Fruit fly (Drosophila melanogaster) whole organism, embryonic: ENCODE results near the gene CG13667.

Source experiments
- Adf1 ChIP-seq: fragments of 200-800 bp; sonication (Bioruptor generic); IDR thresholded peaks from 2 replicates; pipeline ENCODE4 v1.3.6; 2022; ENCODE audit warnings: missing biosample characterization, missing genetic modification characterization
- Aef1 ChIP-seq: fragments of 200-800 bp; sonication (Bioruptor generic); IDR thresholded peaks from 3 replicates; pipeline ENCODE4 v1.3.6; 2022; ENCODE audit warnings: missing biosample characterization, missing genetic modification characterization
- Antp ChIP-seq: fragments of 200-800 bp; sonication (Bioruptor generic); optimal IDR thresholded peaks from 3 replicates; lab custom pipeline; 2016; ENCODE audit warnings: missing biosample characterization, missing genetic modification characterization
- Bgb ChIP-seq: fragments of 200-800 bp; sonication (Bioruptor generic); IDR thresholded peaks from 2 replicates; pipeline ENCODE4 v1.3.6; 2022; ENCODE audit warnings: missing biosample characterization, missing genetic modification characterization; ENCODE audit not compliant: partially characterized antibody
- CG1024 ChIP-seq: fragments of 200-800 bp; sonication (Bioruptor generic); IDR thresholded peaks from 2 replicates; pipeline ENCODE4 v1.3.6; 2022; ENCODE audit warnings: missing biosample characterization, missing genetic modification characterization
- CG11247 ChIP-seq: fragments of 200-800 bp; sonication (Bioruptor generic); IDR thresholded peaks from 2 replicates; pipeline ENCODE4 v1.3.6; 2022; ENCODE audit warnings: missing biosample characterization, missing genetic modification characterization
- CG11695 ChIP-seq: fragments of 200-800 bp; sonication (Bioruptor generic); IDR thresholded peaks from 3 replicates; pipeline ENCODE4 v1.3.6; 2022; ENCODE audit warnings: missing biosample characterization, missing genetic modification characterization
- CG15696 ChIP-seq: fragments of 200-800 bp; sonication (Bioruptor generic); optimal IDR thresholded peaks from 2 replicates; lab custom pipeline; 2019; ENCODE audit warnings: missing biosample characterization, mild to moderate bottlenecking, missing genetic modification characterization, moderate library complexity
- CG17385 ChIP-seq: fragments of 200-800 bp; sonication (Bioruptor generic); optimal IDR thresholded peaks from 3 replicates; lab custom pipeline; 2018; ENCODE audit warnings: missing biosample characterization, mild to moderate bottlenecking, missing genetic modification characterization
- CG2199 ChIP-seq: fragments of 200-800 bp; sonication (Bioruptor generic); IDR thresholded peaks from 3 replicates; pipeline ENCODE4 v1.3.6; 2022; ENCODE audit warnings: missing biosample characterization, missing genetic modification characterization
- CG32767 ChIP-seq: fragments of 200-800 bp; sonication (Bioruptor generic); IDR thresholded peaks from 2 replicates; pipeline ENCODE4 v1.3.6; 2022; ENCODE audit warnings: missing biosample characterization, missing genetic modification characterization
- CG34422 ChIP-seq: fragments of 200-800 bp; sonication (Bioruptor generic); IDR thresholded peaks from 3 replicates; pipeline ENCODE4 v1.3.6; 2022; ENCODE audit warnings: missing biosample characterization, missing genetic modification characterization
- CG4360 ChIP-seq: fragments of 200-800 bp; sonication (Bioruptor generic); IDR thresholded peaks from 2 replicates; pipeline ENCODE4 v1.3.6; 2022; ENCODE audit warnings: missing biosample characterization, missing genetic modification characterization
- CG9215 ChIP-seq: fragments of 200-800 bp; sonication (Bioruptor generic); IDR thresholded peaks from 2 replicates; pipeline ENCODE4 v1.3.6; 2022; ENCODE audit warnings: missing biosample characterization, missing genetic modification characterization
- Dbx ChIP-seq: fragments of 200-800 bp; sonication (Bioruptor generic); IDR thresholded peaks from 3 replicates; pipeline ENCODE4 v1.3.6; 2022; ENCODE audit warnings: missing biosample characterization, missing genetic modification characterization
- Dek ChIP-seq: fragments of 200-800 bp; sonication (Bioruptor generic); optimal IDR thresholded peaks from 3 replicates; lab custom pipeline; 2019; ENCODE audit warnings: missing biosample characterization, mild to moderate bottlenecking, missing genetic modification characterization, moderate library complexity
- HLHmδ ChIP-seq: fragments of 200-800 bp; sonication (Bioruptor generic); optimal IDR thresholded peaks from 2 replicates; lab custom pipeline; 2018; ENCODE audit warnings: missing biosample characterization, mild to moderate bottlenecking, missing genetic modification characterization, moderate library complexity
- Hey ChIP-seq: fragments of 200-800 bp; sonication (Bioruptor generic); optimal IDR thresholded peaks from 3 replicates; lab custom pipeline; 2018; ENCODE audit warnings: missing biosample characterization, mild to moderate bottlenecking, missing genetic modification characterization
- MBD-R2 ChIP-seq: fragments of 200-800 bp; sonication (Bioruptor generic); IDR thresholded peaks from 2 replicates; pipeline ENCODE4 v1.3.6; 2022; ENCODE audit warnings: missing biosample characterization, missing genetic modification characterization
- MESR4 ChIP-seq: fragments of 200-800 bp; sonication (Bioruptor generic); optimal IDR thresholded peaks from 2 replicates; lab custom pipeline; 2018; ENCODE audit warnings: missing biosample characterization, mild to moderate bottlenecking, missing genetic modification characterization, moderate library complexity
- NK7.1 ChIP-seq: fragments of 200-800 bp; sonication (Bioruptor generic); optimal IDR thresholded peaks from 3 replicates; lab custom pipeline; 2016; ENCODE audit warnings: missing biosample characterization, missing genetic modification characterization
- Poxn ChIP-seq: fragments of 200-800 bp; sonication (Bioruptor generic); IDR thresholded peaks from 2 replicates; pipeline ENCODE4 v1.3.6; 2022; ENCODE audit warnings: missing biosample characterization, missing genetic modification characterization
- amos ChIP-seq: fragments of 200-800 bp; sonication (Bioruptor generic); IDR thresholded peaks from 2 replicates; pipeline ENCODE4 v1.3.6; 2022; ENCODE audit warnings: missing biosample characterization, missing genetic modification characterization; ENCODE audit not compliant: partially characterized antibody
- bcd ChIP-seq: fragments of 200-800 bp; sonication (Bioruptor generic); optimal IDR thresholded peaks from 2 replicates; lab custom pipeline; 2017; ENCODE audit warnings: missing biosample characterization, mild to moderate bottlenecking, missing genetic modification characterization
- chm ChIP-seq: fragments of 200-800 bp; sonication (Bioruptor generic); IDR thresholded peaks from 2 replicates; pipeline ENCODE4 v1.3.6; 2022; ENCODE audit warnings: missing biosample characterization, missing genetic modification characterization
- crol ChIP-seq: fragments of 200-800 bp; sonication (Bioruptor generic); IDR thresholded peaks from 2 replicates; pipeline ENCODE4 v1.3.6; 2022; ENCODE audit warnings: missing biosample characterization, missing genetic modification characterization
- gfzf ChIP-seq: fragments of 200-800 bp; sonication (Bioruptor generic); optimal IDR thresholded peaks from 2 replicates; lab custom pipeline; 2016; ENCODE audit warnings: missing biosample characterization, mild to moderate bottlenecking, missing genetic modification characterization, moderate library complexity
- hkb ChIP-seq, 2 experiments: fragments of 200-800 bp in 1 of 2; fragments of >200 bp in 1 of 2; sonication (Bioruptor generic) in 1 of 2; IDR thresholded peaks in 1 of 2; optimal IDR thresholded peaks in 1 of 2; 2 replicates each; pipeline versions ENCODE4 v1.3.6 to Lab custom; 2017 to 2022; ENCODE audit warnings: missing biosample characterization in 1 of 2, missing genetic modification characterization in 1 of 2
- kah ChIP-seq: fragments of 200-800 bp; sonication (Bioruptor generic); optimal IDR thresholded peaks from 2 replicates; lab custom pipeline; 2018; ENCODE audit warnings: missing biosample characterization, mild to moderate bottlenecking, missing genetic modification characterization
- kni ChIP-seq: fragments of 200-800 bp; sonication (Bioruptor generic); optimal IDR thresholded peaks from 3 replicates; lab custom pipeline; 2017; ENCODE audit warnings: mild to moderate bottlenecking, missing biosample characterization, missing genetic modification reagents, missing genetic modification characterization
- knrl ChIP-seq: fragments of 200-800 bp; sonication (Bioruptor generic); IDR thresholded peaks from 3 replicates; pipeline ENCODE4 v1.3.6; 2022; ENCODE audit warnings: missing biosample characterization, missing genetic modification characterization; ENCODE audit not compliant: partially characterized antibody
- nerfin-1 ChIP-seq: fragments of 200-800 bp; sonication (Bioruptor generic); optimal IDR thresholded peaks from 3 replicates; lab custom pipeline; 2019; ENCODE audit warnings: missing biosample characterization, mild to moderate bottlenecking, missing genetic modification characterization, moderate library complexity
- nmo ChIP-seq: fragments of 200-800 bp; sonication (Bioruptor generic); optimal IDR thresholded peaks from 2 replicates; lab custom pipeline; 2018; ENCODE audit warnings: missing biosample characterization, mild to moderate bottlenecking, missing genetic modification characterization, moderate library complexity
- nom ChIP-seq: fragments of 200-800 bp; sonication (Bioruptor generic); optimal IDR thresholded peaks from 2 replicates; lab custom pipeline; 2017; ENCODE audit warnings: missing biosample characterization, missing genetic modification characterization, mild to moderate bottlenecking, moderate library complexity, missing genetic modification reagents
- pnt ChIP-seq: fragments of 200-800 bp; sonication (Bioruptor generic); optimal IDR thresholded peaks from 3 replicates; lab custom pipeline; 2016; ENCODE audit warnings: missing biosample characterization, missing genetic modification characterization
- pros ChIP-seq: fragments of 200-800 bp; sonication (Bioruptor generic); optimal IDR thresholded peaks from 3 replicates; lab custom pipeline; 2019; ENCODE audit warnings: missing biosample characterization, mild to moderate bottlenecking, missing genetic modification characterization, moderate library complexity
- seq ChIP-seq: fragments of 200-800 bp; sonication (Bioruptor generic); IDR thresholded peaks from 2 replicates; pipeline ENCODE4 v1.3.6; 2022; ENCODE audit warnings: missing biosample characterization, missing genetic modification characterization
- tgo ChIP-seq: fragments of 200-800 bp; sonication (Bioruptor generic); IDR thresholded peaks from 3 replicates; pipeline ENCODE4 v1.3.6; 2022; ENCODE audit warnings: missing biosample characterization, missing genetic modification characterization
- ttk ChIP-seq: fragments of 200-800 bp; sonication (Bioruptor generic); IDR thresholded peaks from 2 replicates; pipeline ENCODE4 v2.1.2; 2022; ENCODE audit warnings: missing biosample characterization, missing genetic modification characterization
- wdn ChIP-seq: fragments of 200-800 bp; sonication (Bioruptor generic); IDR thresholded peaks from 2 replicates; pipeline ENCODE4 v1.3.6; 2022; ENCODE audit warnings: missing biosample characterization, missing genetic modification characterization

Gene CG13667

DNA sequence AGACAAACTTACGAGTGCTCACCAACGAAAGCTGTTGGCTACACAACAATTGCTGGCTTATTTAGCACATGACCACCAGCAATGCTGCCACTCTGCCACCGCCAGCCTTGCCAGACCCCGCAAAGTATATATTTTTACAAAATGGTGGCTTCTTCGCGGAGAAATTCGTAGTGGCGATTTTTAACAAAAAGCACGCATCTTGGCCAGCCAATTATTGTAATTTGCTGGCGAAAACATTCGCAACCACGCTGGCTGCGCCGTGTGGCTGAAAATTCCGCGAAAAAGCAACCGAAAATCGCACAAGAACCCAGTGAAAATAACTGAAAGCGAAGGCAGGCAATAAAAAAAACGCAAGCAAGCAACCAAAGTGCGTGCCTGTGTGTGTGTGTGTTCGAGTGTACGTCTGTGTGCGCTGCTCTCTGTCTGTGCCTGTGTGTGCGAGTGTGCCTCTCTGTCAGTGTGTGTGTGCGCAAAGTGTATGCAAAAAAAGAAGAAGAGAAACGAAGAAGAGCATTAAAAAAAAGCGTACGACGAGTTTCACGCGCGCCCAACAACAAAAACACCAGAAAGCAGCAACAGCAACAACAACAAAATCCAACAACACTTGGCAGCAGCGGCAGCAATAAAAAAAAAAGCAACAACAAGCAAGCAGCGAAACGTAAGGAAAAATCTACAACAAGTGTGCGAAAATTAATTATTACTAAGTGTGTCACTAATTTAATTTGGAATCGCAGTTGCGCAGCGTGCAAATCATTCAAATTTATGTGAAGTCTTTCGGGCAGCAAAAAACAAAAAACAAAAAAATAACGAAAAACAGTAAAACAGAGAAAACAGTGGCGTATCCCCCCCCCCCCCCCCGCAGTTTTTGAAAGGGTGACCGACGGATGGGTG is 44.8 kb downstream of the CG13667 start, which contains the start of gene Gug (continued):
- TF ChIP-seq MESR4, result peak; percentile 97

DNA sequence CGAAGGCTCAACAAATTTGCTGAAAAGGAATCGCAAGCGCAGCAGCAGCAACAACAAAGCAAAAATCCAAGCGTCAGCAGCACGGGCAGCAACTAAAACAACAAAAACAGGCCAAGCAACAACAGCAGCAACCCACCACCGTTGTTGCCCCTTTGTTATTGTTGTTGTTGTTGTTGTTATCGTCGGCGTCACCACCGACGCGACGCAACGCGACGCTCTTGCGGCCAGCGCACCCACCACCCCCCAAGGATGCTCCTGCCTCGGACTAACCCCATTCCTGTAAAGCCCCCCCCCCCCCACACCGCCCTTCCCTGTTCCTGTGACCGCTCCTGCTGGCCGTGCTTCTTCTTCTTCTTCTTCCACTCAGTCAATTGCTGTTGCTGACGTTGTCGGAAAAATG is 45.5 kb downstream of the CG13667 start:
- TF ChIP-seq amos (peak; percentile 31; the same call in 1 of the 2 replicates), CG4360 (peak; percentile 97), crol (peak; percentile 80), knrl (GFP tag; lab: Robert Waterston, UW) (0 out of 3 replicates have a peak, but pooled peaks have one; percentile 17), CG17385 (GFP tag; lab: Kevin White, UChicago) (peak; percentile 65), Dek (tag; lab: Kevin White, UChicago) (no peak), CG2199 (GFP tag; lab: Robert Waterston, UW) (peak; percentile 31; the same call in 1 of the 3 replicates), nmo (no peak), gfzf (GFP tag; lab: Kevin White, UChicago) (no peak), CG9215 (GFP tag; lab: Robert Waterston, UW) (no peak), bcd (GFP tag; lab: Kevin White, UChicago) (no peak), kni (peak; percentile 11), CG11247 (GFP tag; lab: Robert Waterston, UW) (0 out of 2 replicates have a peak, but pooled peaks have one; percentile 24), CG34422 (GFP tag; lab: Robert Waterston, UW) (0 out of 3 replicates have a peak, but pooled peaks have one; percentile 19), hkb (optimal IDR thresholded peaks at IDR 0.05; lab: Kevin White, UChicago) (no peak), hkb (GFP tag; IDR thresholded peaks at IDR 0.05; lab: Robert Waterston, UW) (peak; percentile 18; the same call in 1 of the 2 replicates), CG15696 (tag; lab: Kevin White, UChicago) (no peak), Aef1 (no peak), Dbx (GFP tag; lab: Robert Waterston, UW) (peak; percentile 32; the same call in 1 of the 3 replicates), CG11695 (GFP tag; lab: Robert Waterston, UW) (no peak), seq (GFP tag; lab: Robert Waterston, UW) (peak; percentile 66), Antp (GFP tag; lab: Kevin White, UChicago) (no peak), tgo (GFP tag; lab: Robert Waterston, UW) (no peak), Poxn (GFP tag; lab: Robert Waterston, UW) (0 out of 2 replicates have a peak, but pooled peaks have one; percentile 11), chm (GFP tag; lab: Robert Waterston, UW) (peak; percentile 29; the same call in 1 of the 2 replicates), Hey (tag; lab: Kevin White, UChicago) (peak; percentile 39), pros (peak; percentile 47), nom (GFP tag; lab: Kevin White, UChicago) (no peak), kah (GFP tag; lab: Kevin White, UChicago) (no peak), ttk (GFP tag; lab: Robert Waterston, UW) (no peak), pnt (GFP tag; lab: Kevin White, UChicago) (no peak), CG32767 (GFP tag; lab: Robert Waterston, UW) (0 out of 2 replicates have a peak, but pooled peaks have one; percentile 14), Bgb (GFP tag; lab: Robert Waterston, UW) (0 out of 2 replicates have a peak, but pooled peaks have one; percentile 13), MBD-R2 (GFP tag; lab: Robert Waterston, UW) (0 out of 2 replicates have a peak, but pooled peaks have one; percentile 20), HLHmδ (GFP tag; lab: Kevin White, UChicago) (no peak), CG1024 (GFP tag; lab: Robert Waterston, UW) (no peak), NK7.1 (GFP tag; lab: Kevin White, UChicago) (no peak), Adf1 (GFP tag; lab: Robert Waterston, UW) (peak; percentile 49; the same call in 1 of the 2 replicates), wdn (GFP tag; lab: Robert Waterston, UW) (0 out of 2 replicates have a peak, but pooled peaks have one; percentile 29), nerfin-1 (tag; lab: Kevin White, UChicago) (peak; percentile 44)
